Worm (Caenorhabditis elegans): ENCODE results near the gene glod-4.

ce11 chrIII:4113594-4113993 lies 39.8 kb upstream of the glod-4 start:
- TF ChIP-seq ama-1 (optimal IDR thresholded peaks at IDR 0.05) = no peak
- no peak for TF ChIP-seq pag-3 (tag; optimal IDR thresholded peaks at IDR 0.05; ENCODE audit: borderline replicate concordance)
- TF ChIP-seq syd-9 (tag; optimal IDR thresholded peaks at IDR 0.05) = no peak
- no peak for TF ChIP-seq fkh-10 (GFP tag; optimal IDR thresholded peaks at IDR 0.05)
